Fruit fly (Drosophila melanogaster) whole organism, wandering third instar larva: Measurements from ENCODE around the gene CG14561.

Source experiments
- Abd-B ChIP-seq: fragments of >200 bp; optimal IDR thresholded peaks from 2 replicates; lab custom pipeline; 2017; ENCODE audit warnings: missing biosample characterization, missing genetic modification characterization
- CG32264 ChIP-seq: fragments of 200-800 bp; sonication (Bioruptor generic); optimal IDR thresholded peaks from 2 replicates; lab custom pipeline; 2016; ENCODE audit warnings: missing biosample characterization, missing genetic modification characterization
- CG9705 ChIP-seq: fragments of 200-800 bp; sonication (Bioruptor generic); optimal IDR thresholded peaks from 2 replicates; lab custom pipeline; 2018; ENCODE audit warnings: missing biosample characterization, mild to moderate bottlenecking, missing genetic modification characterization
- CrebA ChIP-seq: fragments of 200-800 bp; sonication (Bioruptor generic); optimal IDR thresholded peaks from 2 replicates; lab custom pipeline; 2016; ENCODE audit warnings: missing biosample characterization, mild to moderate bottlenecking, missing genetic modification characterization, borderline replicate concordance
- Dfd ChIP-seq: fragments of >200 bp; optimal IDR thresholded peaks from 2 replicates; lab custom pipeline; 2017; ENCODE audit warnings: missing biosample characterization, missing genetic modification characterization
- Dif ChIP-seq: fragments of 200-275, 200-300 bp; sonication (Bioruptor generic); optimal IDR thresholded peaks from 2 replicates; lab custom pipeline; 2018; ENCODE audit warnings: missing biosample characterization, missing genetic modification characterization; ENCODE audit not compliant: partially characterized antibody
- GATAd ChIP-seq: sonication (Bioruptor generic); optimal IDR thresholded peaks from 2 replicates; lab custom pipeline; 2016; ENCODE audit warnings: missing biosample characterization, missing genetic modification characterization
- HLH106 ChIP-seq: fragments of 200-800 bp; optimal IDR thresholded peaks from 3 replicates; lab custom pipeline; 2019; ENCODE audit warnings: missing biosample characterization, mild to moderate bottlenecking, missing genetic modification characterization, moderate library complexity
- Hnf4 ChIP-seq: fragments of 200-800 bp; sonication (Bioruptor generic); optimal IDR thresholded peaks from 2 replicates; lab custom pipeline; 2016; ENCODE audit warnings: missing biosample characterization, mild to moderate bottlenecking, missing genetic modification characterization
- Hr78 ChIP-seq: fragments of >200 bp; optimal IDR thresholded peaks from 2 replicates; lab custom pipeline; 2017; ENCODE audit warnings: missing biosample characterization, missing genetic modification characterization
- Hr83 ChIP-seq: fragments of 200-300 bp; sonication (Bioruptor generic); optimal IDR thresholded peaks from 2 replicates; lab custom pipeline; 2016; ENCODE audit warnings: missing biosample characterization, mild to moderate bottlenecking, missing genetic modification characterization, moderate library complexity; ENCODE audit not compliant: poor library complexity, severe bottlenecking
- Jra ChIP-seq: sonication (Bioruptor generic); optimal IDR thresholded peaks from 2 replicates; lab custom pipeline; 2016; ENCODE audit warnings: missing biosample characterization, missing genetic modification characterization
- Mio ChIP-seq: sonication (Bioruptor generic); optimal IDR thresholded peaks from 2 replicates; lab custom pipeline; 2016; ENCODE audit warnings: missing biosample characterization, missing genetic modification characterization
- Myc ChIP-seq: fragments of >200 bp; optimal IDR thresholded peaks from 2 replicates; lab custom pipeline; 2017
- N ChIP-seq: fragments of >200 bp; optimal IDR thresholded peaks from 2 replicates; lab custom pipeline; 2018; ENCODE audit warnings: missing biosample characterization, missing external identifiers, missing genetic modification characterization
- OdsH ChIP-seq: fragments of 200-800 bp; sonication (Bioruptor generic); optimal IDR thresholded peaks from 2 replicates; lab custom pipeline; 2016; ENCODE audit warnings: missing biosample characterization, mild to moderate bottlenecking, missing genetic modification characterization
- Rel ChIP-seq, 2 experiments: fragments of 200-800 bp; sonication (Bioruptor generic) in 1 of 2; optimal IDR thresholded peaks; 2 replicates in 1 of 2; 3 replicates in 1 of 2; lab custom pipeline; 2016 to 2019; ENCODE audit warnings: mild to moderate bottlenecking in 2 of 2, missing biosample characterization in 2 of 2, missing genetic modification characterization in 2 of 2, moderate library complexity in 1 of 2
- Sp1 ChIP-seq: fragments of 200-800 bp; sonication (Bioruptor generic); optimal IDR thresholded peaks from 3 replicates; lab custom pipeline; 2019; ENCODE audit warnings: missing biosample characterization, mild to moderate bottlenecking, missing genetic modification characterization, moderate library complexity
- Vsx2 ChIP-seq: fragments of 200-300, 225-300 bp; sonication (Bioruptor generic); optimal IDR thresholded peaks from 2 replicates; lab custom pipeline; 2018; ENCODE audit warnings: missing biosample characterization, missing genetic modification characterization; ENCODE audit not compliant: partially characterized antibody
- br ChIP-seq: fragments of 200-800 bp; sonication (Bioruptor generic); optimal IDR thresholded peaks from 2 replicates; lab custom pipeline; 2016; ENCODE audit warnings: missing biosample characterization, missing genetic modification characterization
- brk ChIP-seq: fragments of 200-800 bp; sonication (Bioruptor generic); optimal IDR thresholded peaks from 2 replicates; lab custom pipeline; 2016; ENCODE audit warnings: missing biosample characterization, mild to moderate bottlenecking, missing genetic modification characterization
- dl ChIP-seq, 2 experiments: fragments of 175-275, 200-275 bp in 1 of 2; fragments of 200-275 bp in 1 of 2; sonication (Bioruptor generic); optimal IDR thresholded peaks; lab custom pipeline; 2018; ENCODE audit warnings: mild to moderate bottlenecking in 2 of 2, missing biosample characterization in 2 of 2, missing genetic modification characterization in 2 of 2, moderate library complexity in 2 of 2; ENCODE audit not compliant: partially characterized antibody in 2 of 2, insufficient read depth in 1 of 2
- dmrt93B ChIP-seq: fragments of 200-800 bp; sonication (Bioruptor generic); optimal IDR thresholded peaks from 2 replicates; lab custom pipeline; 2018; ENCODE audit warnings: missing biosample characterization, mild to moderate bottlenecking, missing genetic modification characterization
- dsf ChIP-seq: sonication (Bioruptor generic); optimal IDR thresholded peaks from 2 replicates; lab custom pipeline; 2016; ENCODE audit warnings: missing biosample characterization, missing genetic modification characterization, borderline replicate concordance
- ey ChIP-seq: fragments of 200-800 bp; sonication (Bioruptor generic); optimal IDR thresholded peaks from 2 replicates; lab custom pipeline; 2016; ENCODE audit warnings: missing biosample characterization, missing genetic modification characterization
- foxo ChIP-seq, 2 experiments: fragments of 200-800 bp; sonication (Bioruptor generic); optimal IDR thresholded peaks; 2 replicates in 1 of 2; 3 replicates in 1 of 2; lab custom pipeline; 2016 to 2017; ENCODE audit warnings: missing biosample characterization in 2 of 2, missing genetic modification characterization in 2 of 2
- fru ChIP-seq: fragments of 200-800 bp; sonication (Bioruptor generic); optimal IDR thresholded peaks from 3 replicates; lab custom pipeline; 2016; ENCODE audit warnings: missing biosample characterization, mild to moderate bottlenecking, missing genetic modification characterization
- h ChIP-seq: fragments of 200-800 bp; sonication (Bioruptor generic); optimal IDR thresholded peaks from 3 replicates; lab custom pipeline; 2016; ENCODE audit warnings: missing biosample characterization, mild to moderate bottlenecking, missing genetic modification characterization
- jim ChIP-seq: fragments of 175-275, 200-325 bp; sonication (Bioruptor generic); optimal IDR thresholded peaks from 2 replicates; lab custom pipeline; 2016; ENCODE audit warnings: missing biosample characterization, mild to moderate bottlenecking, missing genetic modification characterization
- lola ChIP-seq: fragments of >200 bp; optimal IDR thresholded peaks from 2 replicates; lab custom pipeline; 2017; ENCODE audit warnings: missing biosample characterization, missing genetic modification characterization
- pan ChIP-seq: fragments of >200 bp; optimal IDR thresholded peaks from 2 replicates; lab custom pipeline; 2017
- psq ChIP-seq: fragments of 200-800 bp; sonication (Bioruptor generic); optimal IDR thresholded peaks from 3 replicates; lab custom pipeline; 2017; ENCODE audit warnings: missing biosample characterization, mild to moderate bottlenecking, missing genetic modification characterization, moderate library complexity
- rgr ChIP-seq: fragments of 200-800 bp; sonication (Bioruptor generic); optimal IDR thresholded peaks from 3 replicates; lab custom pipeline; 2016; ENCODE audit warnings: missing biosample characterization, mild to moderate bottlenecking, missing genetic modification characterization
- sage ChIP-seq: fragments of 200-800 bp; sonication (Bioruptor generic); optimal IDR thresholded peaks from 2 replicates; lab custom pipeline; 2016; ENCODE audit warnings: missing biosample characterization, mild to moderate bottlenecking, missing genetic modification characterization
- sv ChIP-seq: fragments of 200-800 bp; sonication (Bioruptor generic); optimal IDR thresholded peaks from 3 replicates; lab custom pipeline; 2016; ENCODE audit warnings: missing biosample characterization, missing genetic modification characterization
- tai ChIP-seq: sonication (Bioruptor generic); optimal IDR thresholded peaks from 2 replicates; lab custom pipeline; 2016; ENCODE audit warnings: missing biosample characterization, missing genetic modification characterization
- usp ChIP-seq: fragments of >200 bp; optimal IDR thresholded peaks from 2 replicates; lab custom pipeline; 2017; ENCODE audit warnings: missing biosample characterization, missing genetic modification characterization
- woc ChIP-seq: sonication (Bioruptor generic); optimal IDR thresholded peaks from 2 replicates; lab custom pipeline; 2016; ENCODE audit warnings: missing biosample characterization, mild to moderate bottlenecking, missing genetic modification characterization

CG14561 gene

DNA sequence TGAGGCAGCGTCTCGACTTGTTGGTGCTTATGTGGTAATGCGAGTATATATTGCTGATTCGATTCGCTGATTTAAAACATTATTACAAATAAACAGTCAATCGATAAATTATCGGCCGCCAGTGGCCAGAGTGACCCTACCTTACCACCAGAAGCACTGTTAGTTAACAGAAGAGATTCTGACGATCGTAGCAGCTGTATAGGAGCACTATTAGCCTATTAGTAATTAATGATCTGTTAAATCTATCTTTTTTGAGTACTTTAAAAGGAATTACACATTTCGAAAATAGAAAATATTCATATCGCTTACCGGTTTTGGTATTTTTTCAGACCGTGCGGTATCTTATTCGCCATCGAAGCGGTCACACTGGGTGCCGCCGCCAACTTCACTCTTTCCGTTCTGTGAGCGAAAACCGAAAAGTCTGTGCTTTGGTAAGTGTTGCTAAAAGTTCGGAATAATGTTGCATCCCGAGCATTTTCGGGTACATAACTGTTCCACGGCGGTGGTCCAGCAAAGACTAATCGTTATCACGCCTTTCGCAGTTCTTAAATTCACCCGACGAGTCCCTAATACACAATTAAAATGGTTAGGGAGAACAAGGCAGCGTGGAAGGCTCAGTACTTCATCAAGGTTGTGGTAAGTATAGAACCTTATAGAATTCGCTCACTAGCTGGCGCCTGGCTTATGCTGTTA lies 10.1 kb downstream of the CG14561 start, which contains the start of the genes CG7130 and RpLP0:
Gene CG7130 (minus strand): TSS at position 51 of the 693 bp plus-strand sequence.
Gene RpLP0 (plus strand): TSS at position 162 of the 693 bp plus-strand sequence.
- peak; percentile 73 for TF ChIP-seq Jra (GFP tag; lab: Kevin White, UChicago)
- TF ChIP-seq br (GFP tag; lab: Kevin White, UChicago): peak; percentile 88
- TF ChIP-seq tai (GFP tag; lab: Kevin White, UChicago): no peak
- peak; percentile 83 for TF ChIP-seq HLH106
- TF ChIP-seq Rel (GFP tag; optimal IDR thresholded peaks at IDR 0.05; lab: Kevin White, UChicago): no peak
- peak; percentile 58 for TF ChIP-seq Rel (tag; optimal IDR thresholded peaks at IDR 0.05; lab: Kevin White, UChicago)
- peak; percentile 68 for TF ChIP-seq ey (GFP tag; lab: Kevin White, UChicago)
- TF ChIP-seq CG9705 (GFP tag; lab: Kevin White, UChicago): peak; percentile 93
- no peak for TF ChIP-seq Myc (lab: Kevin White, UChicago)
- peak; percentile 74 for TF ChIP-seq Mio (GFP tag; lab: Kevin White, UChicago)
- peak; percentile 4 for TF ChIP-seq brk (GFP tag; lab: Kevin White, UChicago)
- no peak for TF ChIP-seq Dfd (GFP tag; lab: Kevin White, UChicago)
- peak; percentile 85 for TF ChIP-seq h (GFP tag; lab: Kevin White, UChicago)
- TF ChIP-seq pan (lab: Kevin White, UChicago): no peak
- peak; percentile 82 for TF ChIP-seq OdsH (GFP tag; lab: Kevin White, UChicago)
- TF ChIP-seq Hnf4: peak; percentile 84
- peak; percentile 80 for TF ChIP-seq CG32264 (GFP tag; lab: Kevin White, UChicago)
- no peak for TF ChIP-seq dl (GFP tag; optimal IDR thresholded peaks at IDR 0.05; lab: Kevin White, UChicago; ENCODE audit: insufficient read depth in 1 of 2, partially characterized antibody in 2 of 2)
- TF ChIP-seq Sp1 (GFP tag; lab: Kevin White, UChicago): peak; percentile 89
- TF ChIP-seq dsf (GFP tag; lab: Kevin White, UChicago): peak; percentile 48
- peak; percentile 87 for TF ChIP-seq fru (GFP tag; lab: Kevin White, UChicago)
- no peak for TF ChIP-seq jim
- peak; percentile 21 to 82 for TF ChIP-seq foxo (GFP tag; optimal IDR thresholded peaks at IDR 0.05; lab: Kevin White, UChicago)
- TF ChIP-seq lola (GFP tag; lab: Kevin White, UChicago): no peak
- peak; percentile 83 for TF ChIP-seq sv (GFP tag; lab: Kevin White, UChicago)
- TF ChIP-seq Hr78: no peak
- peak; percentile 38 for TF ChIP-seq woc (GFP tag; lab: Kevin White, UChicago)
- no peak for TF ChIP-seq GATAd (GFP tag; lab: Kevin White, UChicago)
- peak; percentile 92 for TF ChIP-seq rgr (GFP tag; lab: Kevin White, UChicago)
- TF ChIP-seq usp (GFP tag; lab: Kevin White, UChicago): no peak
- peak; percentile 93 for TF ChIP-seq dmrt93B (GFP tag; lab: Kevin White, UChicago)
- TF ChIP-seq Dif (GFP tag; lab: Kevin White, UChicago): no peak
- no peak for TF ChIP-seq Abd-B (GFP tag; lab: Kevin White, UChicago)
- TF ChIP-seq CrebA (GFP tag; lab: Kevin White, UChicago): no peak
- peak; percentile 95 for TF ChIP-seq Hr83 (GFP tag; lab: Kevin White, UChicago)
- TF ChIP-seq sage: peak; percentile 13
- TF ChIP-seq psq (GFP tag; lab: Kevin White, UChicago): peak; percentile 66
- no peak for TF ChIP-seq N (GFP tag; lab: Kevin White, UChicago)
- no peak for TF ChIP-seq Vsx2

- no peak for TF ChIP-seq sage
- TF ChIP-seq Dif (GFP tag; lab: Kevin White, UChicago): no peak
- no peak for TF ChIP-seq Vsx2
- TF ChIP-seq OdsH (GFP tag; lab: Kevin White, UChicago): peak; percentile 74
- peak; percentile 52 for TF ChIP-seq Myc (lab: Kevin White, UChicago)
- peak; percentile 77 for TF ChIP-seq h (GFP tag; lab: Kevin White, UChicago)
- TF ChIP-seq CG9705 (GFP tag; lab: Kevin White, UChicago): no peak
- TF ChIP-seq Rel (GFP tag; optimal IDR thresholded peaks at IDR 0.05; lab: Kevin White, UChicago): no peak
- no peak for TF ChIP-seq Rel (tag; optimal IDR thresholded peaks at IDR 0.05; lab: Kevin White, UChicago)
- TF ChIP-seq CrebA (GFP tag; lab: Kevin White, UChicago): no peak
- no peak for TF ChIP-seq tai (GFP tag; lab: Kevin White, UChicago)
- TF ChIP-seq rgr (GFP tag; lab: Kevin White, UChicago): peak; percentile 83
- TF ChIP-seq Jra (GFP tag; lab: Kevin White, UChicago): peak; percentile 56
- TF ChIP-seq jim: no peak
- peak; percentile 79 for TF ChIP-seq fru (GFP tag; lab: Kevin White, UChicago)
- TF ChIP-seq usp (GFP tag; lab: Kevin White, UChicago): no peak
- TF ChIP-seq brk (GFP tag; lab: Kevin White, UChicago): no peak
- TF ChIP-seq dmrt93B (GFP tag; lab: Kevin White, UChicago): peak; percentile 32
- no peak for TF ChIP-seq pan (lab: Kevin White, UChicago)
- TF ChIP-seq lola (GFP tag; lab: Kevin White, UChicago): no peak
- no peak for TF ChIP-seq GATAd (GFP tag; lab: Kevin White, UChicago)
- peak; percentile 66 for TF ChIP-seq HLH106
- TF ChIP-seq Mio (GFP tag; lab: Kevin White, UChicago): no peak
- TF ChIP-seq sv (GFP tag; lab: Kevin White, UChicago): no peak
- TF ChIP-seq woc (GFP tag; lab: Kevin White, UChicago): peak; percentile 79
- TF ChIP-seq psq (GFP tag; lab: Kevin White, UChicago): peak; percentile 62
- TF ChIP-seq Hr78: no peak
- TF ChIP-seq CG32264 (GFP tag; lab: Kevin White, UChicago): peak; percentile 36
- TF ChIP-seq Sp1 (GFP tag; lab: Kevin White, UChicago): peak; percentile 66
- TF ChIP-seq dsf (GFP tag; lab: Kevin White, UChicago): no peak
- no peak for TF ChIP-seq Abd-B (GFP tag; lab: Kevin White, UChicago)
- TF ChIP-seq Hr83 (GFP tag; lab: Kevin White, UChicago): no peak
- TF ChIP-seq dl (GFP tag; optimal IDR thresholded peaks at IDR 0.05; lab: Kevin White, UChicago; ENCODE audit: insufficient read depth in 1 of 2, partially characterized antibody in 2 of 2): no peak
- peak; percentile 60 for TF ChIP-seq ey (GFP tag; lab: Kevin White, UChicago)
- peak; percentile 46 for TF ChIP-seq N (GFP tag; lab: Kevin White, UChicago)
- TF ChIP-seq Dfd (GFP tag; lab: Kevin White, UChicago): no peak
- peak in 1 of 2 experiments; percentile 80 for TF ChIP-seq foxo (GFP tag; optimal IDR thresholded peaks at IDR 0.05; lab: Kevin White, UChicago)
- TF ChIP-seq Hnf4: peak; percentile 66
- peak; percentile 78 for TF ChIP-seq br (GFP tag; lab: Kevin White, UChicago)
Measured at dm6 chr3L:22078063-22078462, 12.4 kb downstream of the CG14561 start.
